Worm (Caenorhabditis elegans): ENCODE data around the gene Y43F8B.29.

The Y43F8B.29 gene

ce11 chrV:19531034-19531433 is 39.6 kb downstream of the Y43F8B.29 start:
- TF ChIP-seq zip-11 (GFP tag; IDR thresholded peaks at IDR 0.05) (no peak), zag-1 (tag; optimal IDR thresholded peaks at IDR 0.05) (no peak), F37D6.2 (tag; optimal IDR thresholded peaks at IDR 0.05) (no peak), lin-1 (GFP tag; IDR thresholded peaks at IDR 0.05) (no peak), nhr-42 (GFP tag; IDR thresholded peaks at IDR 0.05) (no peak), ceh-82 (tag; optimal IDR thresholded peaks at IDR 0.05) (no peak), hif-1 (tag; optimal IDR thresholded peaks at IDR 0.05) (peak in 1 of 2 experiments; percentile 20)

ce11 chrV:19533010-19533409 is 41.6 kb downstream of the Y43F8B.29 start, which contains the start of gene Y43F8B.2:
TSS of gene Y43F8B.2 (minus strand) at chrV:19533110.
- TF ChIP-seq rbr-2 (tag; optimal IDR thresholded peaks at IDR 0.05) (no peak), F49E8.2 (tag; optimal IDR thresholded peaks at IDR 0.05; ENCODE audit: borderline replicate concordance) (no peak), nhr-6 (tag; optimal IDR thresholded peaks at IDR 0.05) (no peak), dmd-8 (GFP tag; IDR thresholded peaks at IDR 0.05) (no peak), egl-43 (GFP tag; IDR thresholded peaks at IDR 0.05) (no peak)

ce11 chrV:19533480-19533879 is 42.1 kb downstream of the Y43F8B.29 start:
- TF ChIP-seq daf-16 (GFP tag; optimal IDR thresholded peaks at IDR 0.05), result no peak
- TF ChIP-seq daf-16 (tag; optimal IDR thresholded peaks at IDR 0.05), result peak; percentile 62
- peak; percentile 81 for TF ChIP-seq dve-1 (tag; optimal IDR thresholded peaks at IDR 0.05; ENCODE audit: insufficient read depth)
- TF ChIP-seq nhr-28 (tag; optimal IDR thresholded peaks at IDR 0.05), result peak; percentile 56
- no peak for TF ChIP-seq daf-8 (GFP tag; IDR thresholded peaks at IDR 0.05)
- TF ChIP-seq nhr-48 (tag; optimal IDR thresholded peaks at IDR 0.05), result peak; percentile 59
- TF ChIP-seq daf-12 (tag; optimal IDR thresholded peaks at IDR 0.05), result no peak
- no peak for TF ChIP-seq unc-39 (tag; optimal IDR thresholded peaks at IDR 0.05)
- no peak for TF ChIP-seq spr-3 (GFP tag; optimal IDR thresholded peaks at IDR 0.05)
- TF ChIP-seq nhr-102 (tag; optimal IDR thresholded peaks at IDR 0.05), result peak; percentile 37
- TF ChIP-seq hlh-11 (tag; optimal IDR thresholded peaks at IDR 0.05), result peak; percentile 75
- TF ChIP-seq zip-11 (GFP tag; IDR thresholded peaks at IDR 0.05), result no peak
- TF ChIP-seq cey-2 (tag; optimal IDR thresholded peaks at IDR 0.05; ENCODE audit: borderline replicate concordance, insufficient read depth), result no peak
- TF ChIP-seq php-3 (GFP tag; IDR thresholded peaks at IDR 0.05), result peak; percentile 80
- TF ChIP-seq pqm-1 (tag; optimal IDR thresholded peaks at IDR 0.05), result peak; percentile 12
- 0 out of 2 replicates have a peak, but pooled peaks have one; percentile 41 for TF ChIP-seq lin-1 (GFP tag; IDR thresholded peaks at IDR 0.05)
- TF ChIP-seq lin-39 (tag; optimal IDR thresholded peaks at IDR 0.05), result no peak
- peak in 1 of 2 experiments; percentile 21 for TF ChIP-seq unc-62 (GFP tag; optimal IDR thresholded peaks at IDR 0.05 in 1 of 2)
- no peak for TF ChIP-seq unc-62 (tag; optimal IDR thresholded peaks at IDR 0.05)
- peak; percentile 82 for TF ChIP-seq tra-1 (GFP tag; IDR thresholded peaks at IDR 0.05)
- no peak for TF ChIP-seq ztf-11 (tag; optimal IDR thresholded peaks at IDR 0.05)
- peak in 1 of 2 experiments; percentile 7 for TF ChIP-seq lsy-2 (tag; optimal IDR thresholded peaks at IDR 0.05)
- TF ChIP-seq nhr-77 (tag; optimal IDR thresholded peaks at IDR 0.05), result peak; percentile 4
- no peak for TF ChIP-seq zip-2 (tag; optimal IDR thresholded peaks at IDR 0.05)
- peak; percentile 5 for TF ChIP-seq hlh-30 (tag; optimal IDR thresholded peaks at IDR 0.05; ENCODE audit: insufficient read depth)
- TF ChIP-seq nhr-6 (tag; optimal IDR thresholded peaks at IDR 0.05), result no peak
- TF ChIP-seq dmd-6 (GFP tag; IDR thresholded peaks at IDR 0.05), result peak; percentile 88

ce11 chrV:19540916-19541315 is 49.5 kb downstream of the Y43F8B.29 start:
- TF ChIP-seq set-16 (GFP tag; IDR thresholded peaks at IDR 0.05) (peak; percentile 85), pha-4 (GFP tag; IDR thresholded peaks at IDR 0.05) (peak; percentile 43; the same call in 1 of the 2 replicates), pha-4 (tag; optimal IDR thresholded peaks at IDR 0.05) (no peak), php-3 (GFP tag; IDR thresholded peaks at IDR 0.05) (no peak), hlh-11 (tag; optimal IDR thresholded peaks at IDR 0.05) (peak; percentile 21), zip-11 (GFP tag; IDR thresholded peaks at IDR 0.05) (no peak)
